Worm (Caenorhabditis elegans): ENCODE data around the gene clec-125.

clec-125 gene

ce11 chrII:3547282-3547681 lies 31.5 kb downstream of the clec-125 start:
- TF ChIP-seq alr-1 (tag; optimal IDR thresholded peaks at IDR 0.05), result no peak
- TF ChIP-seq dmd-4 (tag; optimal IDR thresholded peaks at IDR 0.05), result no peak
- no peak for TF ChIP-seq sma-3 (GFP tag; optimal IDR thresholded peaks at IDR 0.05)
- peak; percentile 40 for TF ChIP-seq nhr-129 (tag; optimal IDR thresholded peaks at IDR 0.05)
- TF ChIP-seq ztf-11 (tag; optimal IDR thresholded peaks at IDR 0.05), result no peak
- TF ChIP-seq gmeb-1 (tag; optimal IDR thresholded peaks at IDR 0.05), result no peak
- TF ChIP-seq aly-2 (tag; optimal IDR thresholded peaks at IDR 0.05), result no peak
- no peak for TF ChIP-seq nhr-237 (tag; optimal IDR thresholded peaks at IDR 0.05)
- peak; percentile 42 for TF ChIP-seq zag-1 (tag; optimal IDR thresholded peaks at IDR 0.05)
- TF ChIP-seq lsy-2 (tag; optimal IDR thresholded peaks at IDR 0.05), result peak in 1 of 2 experiments; percentile 68
- TF ChIP-seq unc-55 (GFP tag; optimal IDR thresholded peaks at IDR 0.05), result peak; percentile 66
- TF ChIP-seq R02D3.7 (tag; optimal IDR thresholded peaks at IDR 0.05), result no peak
- TF ChIP-seq peb-1 (tag; optimal IDR thresholded peaks at IDR 0.05), result no peak
- TF ChIP-seq nhr-6 (tag; optimal IDR thresholded peaks at IDR 0.05), result no peak
- peak; percentile 46 for TF ChIP-seq mab-5 (tag; optimal IDR thresholded peaks at IDR 0.05)
- TF ChIP-seq ZK546.5 (tag; optimal IDR thresholded peaks at IDR 0.05), result no peak
- no peak for TF ChIP-seq ztf-4 (tag; optimal IDR thresholded peaks at IDR 0.05)
- TF ChIP-seq ceh-16 (tag; optimal IDR thresholded peaks at IDR 0.05), result no peak
- TF ChIP-seq elt-3 (tag; optimal IDR thresholded peaks at IDR 0.05), result no peak
- TF ChIP-seq ama-1 (optimal IDR thresholded peaks at IDR 0.05), result no peak
- no peak for TF ChIP-seq crh-2 (tag; optimal IDR thresholded peaks at IDR 0.05)
- peak; percentile 16 for TF ChIP-seq snpc-4 (tag; optimal IDR thresholded peaks at IDR 0.05)
- no peak for TF ChIP-seq nhr-11 (tag; optimal IDR thresholded peaks at IDR 0.05)
- no peak for TF ChIP-seq elt-1 (tag; optimal IDR thresholded peaks at IDR 0.05)
- TF ChIP-seq nhr-23 (tag; optimal IDR thresholded peaks at IDR 0.05), result no peak
- TF ChIP-seq ceh-82 (tag; optimal IDR thresholded peaks at IDR 0.05), result no peak
- no peak for TF ChIP-seq skn-1 (tag; optimal IDR thresholded peaks at IDR 0.05)
- TF ChIP-seq nhr-25 (tag; optimal IDR thresholded peaks at IDR 0.05), result no peak
- TF ChIP-seq C34F6.9 (tag; optimal IDR thresholded peaks at IDR 0.05), result peak; percentile 66
- no peak for TF ChIP-seq ztf-1 (GFP tag; conservative IDR thresholded peaks at IDR 0.05)
- TF ChIP-seq fos-1 (tag; optimal IDR thresholded peaks at IDR 0.05), result no peak
- TF ChIP-seq nhr-77 (tag; optimal IDR thresholded peaks at IDR 0.05), result no peak
- TF ChIP-seq unc-62 (GFP tag; optimal IDR thresholded peaks at IDR 0.05), result no peak
- TF ChIP-seq nhr-10 (tag; optimal IDR thresholded peaks at IDR 0.05), result no peak
- no peak for TF ChIP-seq nhr-12 (tag; optimal IDR thresholded peaks at IDR 0.05)
- TF ChIP-seq sem-4 (tag; optimal IDR thresholded peaks at IDR 0.05), result no peak
- TF ChIP-seq Y55F3AM.14 (GFP tag; optimal IDR thresholded peaks at IDR 0.05), result no peak
- no peak for TF ChIP-seq nhr-21 (tag; optimal IDR thresholded peaks at IDR 0.05)
- no peak for TF ChIP-seq F13H6.1 (tag; optimal IDR thresholded peaks at IDR 0.05)
- TF ChIP-seq lin-39 (tag; optimal IDR thresholded peaks at IDR 0.05), result no peak
- TF ChIP-seq egl-27 (tag; optimal IDR thresholded peaks at IDR 0.05), result no peak
- TF ChIP-seq blmp-1 (tag; optimal IDR thresholded peaks at IDR 0.05; ENCODE audit: insufficient read depth), result no peak
- no peak for TF ChIP-seq mbf-1 (tag; optimal IDR thresholded peaks at IDR 0.05)
- TF ChIP-seq lin-11 (tag; optimal IDR thresholded peaks at IDR 0.05), result no peak
- peak; percentile 40 for TF ChIP-seq lin-13 (GFP tag; optimal IDR thresholded peaks at IDR 0.05)
- no peak for TF ChIP-seq sma-9 (GFP tag; optimal IDR thresholded peaks at IDR 0.05)
- TF ChIP-seq sma-9 (tag; optimal IDR thresholded peaks at IDR 0.05), result no peak
- TF ChIP-seq unc-39 (tag; optimal IDR thresholded peaks at IDR 0.05), result no peak
- peak in 1 of 2 experiments; percentile 38 for TF ChIP-seq mdl-1 (tag; optimal IDR thresholded peaks at IDR 0.05)

- TF ChIP-seq fos-1 (tag; optimal IDR thresholded peaks at IDR 0.05) (peak; percentile 38), ama-1 (optimal IDR thresholded peaks at IDR 0.05) (no peak), dmd-4 (tag; optimal IDR thresholded peaks at IDR 0.05) (no peak)
Observed at ce11 chrII:3550352-3550751, 34.5 kb downstream of the clec-125 start, which contains the start of gene W10G11.19. Gene W10G11.19 (plus strand): TSS chrII:3550652.

Data from whole organism, L2 larva.